Worm (Caenorhabditis elegans): ENCODE measurements around the gene ucp-4.

The ucp-4 gene

DNA sequence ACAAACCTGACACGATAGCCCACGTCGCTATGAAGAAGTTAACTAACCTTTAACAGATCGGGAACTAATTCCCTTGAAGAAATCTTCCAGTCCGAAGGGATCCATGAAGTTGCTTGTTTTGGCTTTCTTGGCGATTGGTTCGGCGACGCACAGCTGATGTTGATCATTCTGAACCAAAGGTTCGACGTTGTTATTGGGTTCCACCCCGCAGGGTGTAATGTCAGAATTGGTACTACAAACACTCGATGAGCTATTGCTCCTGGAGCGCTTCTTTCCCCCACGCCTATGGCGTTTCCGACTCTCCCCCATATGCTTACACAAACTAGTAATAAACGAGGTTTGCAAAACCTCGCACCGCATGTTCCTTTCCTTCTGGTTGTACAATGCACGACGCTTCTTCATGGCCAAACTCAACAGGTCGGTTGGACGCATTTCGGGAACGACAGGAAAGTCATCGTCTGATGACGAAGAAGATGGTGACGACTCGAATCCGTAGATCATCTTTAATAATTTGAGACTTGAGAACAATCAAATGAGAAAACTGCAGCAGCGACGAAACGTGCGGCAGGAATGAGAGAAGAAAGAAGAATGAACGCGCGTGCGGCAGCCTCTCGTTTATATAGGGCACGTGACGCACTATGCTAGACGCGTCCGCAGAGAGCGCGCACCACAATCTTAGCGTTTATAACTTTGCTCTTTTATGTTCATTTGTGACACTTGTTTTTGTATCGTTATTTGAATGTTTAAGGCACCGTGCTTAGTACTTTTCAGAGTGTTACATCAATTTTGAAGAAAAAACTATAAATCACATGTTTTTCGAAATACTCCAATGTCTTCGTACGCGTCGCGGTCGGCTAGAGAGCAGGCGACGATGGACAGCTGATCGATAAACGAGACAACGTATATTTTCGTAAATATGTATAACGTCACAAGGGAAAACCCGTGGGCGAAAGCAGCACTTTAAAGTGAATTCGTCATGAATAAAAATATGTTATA is 9.8 kb downstream of the ucp-4 start, which contains the start of gene tos-1 (continued):
- TF ChIP-seq B0336.3 (GFP tag; IDR thresholded peaks at IDR 0.05): peak; percentile 91
- peak; percentile 84 for TF ChIP-seq ztf-18 (tag; optimal IDR thresholded peaks at IDR 0.05)
- TF ChIP-seq egrh-3 (GFP tag; IDR thresholded peaks at IDR 0.05): peak; percentile 53; the same call in 1 of the 2 replicates
- peak; percentile 98 for TF ChIP-seq pbrm-1 (GFP tag; IDR thresholded peaks at IDR 0.05)
- TF ChIP-seq hrde-1 (tag; optimal IDR thresholded peaks at IDR 0.05; ENCODE audit: borderline replicate concordance): no peak
- no peak for TF ChIP-seq rpc-1 (optimal IDR thresholded peaks at IDR 0.05)
- no peak for TF ChIP-seq rpc-1 (tag; optimal IDR thresholded peaks at IDR 0.05)
- TF ChIP-seq tbx-9 (tag; optimal IDR thresholded peaks at IDR 0.05; ENCODE audit: borderline replicate concordance): no peak
- TF ChIP-seq ztf-3 (GFP tag; optimal IDR thresholded peaks at IDR 0.05): peak; percentile 86
- no peak for TF ChIP-seq ceh-40 (GFP tag; IDR thresholded peaks at IDR 0.05)
- TF ChIP-seq gei-17 (GFP tag; optimal IDR thresholded peaks at IDR 0.05): peak; percentile 89

- TF ChIP-seq unc-62 (GFP tag; optimal IDR thresholded peaks at IDR 0.05): no peak
- TF ChIP-seq F49E8.2 (tag; optimal IDR thresholded peaks at IDR 0.05; ENCODE audit: insufficient read depth): no peak
- peak in 1 of 3 experiments; percentile 85 for TF ChIP-seq lin-35 (GFP tag; optimal IDR thresholded peaks at IDR 0.05)
- no peak for TF ChIP-seq dpff-1 (tag; optimal IDR thresholded peaks at IDR 0.05)
- no peak for TF ChIP-seq mes-4 (tag; optimal IDR thresholded peaks at IDR 0.05)
- TF ChIP-seq lin-54 (GFP tag; optimal IDR thresholded peaks at IDR 0.05): peak; percentile 87
- no peak for TF ChIP-seq unc-130 (GFP tag; optimal IDR thresholded peaks at IDR 0.05)
- TF ChIP-seq F10E7.11 (tag; optimal IDR thresholded peaks at IDR 0.05): no peak
- no peak for TF ChIP-seq ceh-79 (tag; optimal IDR thresholded peaks at IDR 0.05)
- no peak for TF ChIP-seq egl-44 (GFP tag; IDR thresholded peaks at IDR 0.05)
- no peak for TF ChIP-seq nhr-27 (tag; optimal IDR thresholded peaks at IDR 0.05)
- peak; percentile 36 for TF ChIP-seq him-1 (tag; optimal IDR thresholded peaks at IDR 0.05)
- no peak for TF ChIP-seq Y95B8A.8 (GFP tag; IDR thresholded peaks at IDR 0.05)
- no peak for TF ChIP-seq ztf-28 (GFP tag; IDR thresholded peaks at IDR 0.05)
- no peak for TF ChIP-seq repo-1 (tag; optimal IDR thresholded peaks at IDR 0.05)
- TF ChIP-seq Y79H2A.3 (GFP tag; conservative IDR thresholded peaks at IDR 0.05): no peak
- TF ChIP-seq egrh-3 (GFP tag; IDR thresholded peaks at IDR 0.05): no peak
- no peak for TF ChIP-seq Y56A3A.18 (GFP tag; IDR thresholded peaks at IDR 0.05)
- TF ChIP-seq ztf-18 (tag; optimal IDR thresholded peaks at IDR 0.05): no peak
- TF ChIP-seq nhr-179 (tag; optimal IDR thresholded peaks at IDR 0.05): no peak
- TF ChIP-seq ZK185.1 (tag; optimal IDR thresholded peaks at IDR 0.05; ENCODE audit: poor library complexity, severe bottlenecking): no peak
- TF ChIP-seq hsf-1 (GFP tag; IDR thresholded peaks at IDR 0.05): no peak
- peak; percentile 93 for TF ChIP-seq attf-3 (GFP tag; conservative IDR thresholded peaks at IDR 0.05)
- no peak for TF ChIP-seq sdz-38 (tag; optimal IDR thresholded peaks at IDR 0.05)
- no peak for TF ChIP-seq nhr-90 (tag; optimal IDR thresholded peaks at IDR 0.05)
- no peak for TF ChIP-seq somi-1 (GFP tag; optimal IDR thresholded peaks at IDR 0.05)
- TF ChIP-seq hrde-1 (tag; optimal IDR thresholded peaks at IDR 0.05; ENCODE audit: borderline replicate concordance): no peak
- no peak for TF ChIP-seq ztf-3 (GFP tag; optimal IDR thresholded peaks at IDR 0.05)
- TF ChIP-seq ets-4 (GFP tag; optimal IDR thresholded peaks at IDR 0.05): no peak
- no peak for TF ChIP-seq snpc-1.1 (tag; optimal IDR thresholded peaks at IDR 0.05; ENCODE audit: insufficient read depth)
- TF ChIP-seq lir-1 (GFP tag; conservative IDR thresholded peaks at IDR 0.05): no peak
- TF ChIP-seq hlh-26 (GFP tag; conservative IDR thresholded peaks at IDR 0.05): no peak
- no peak for TF ChIP-seq T26A5.8 (tag; optimal IDR thresholded peaks at IDR 0.05)
- peak; percentile 26 for TF ChIP-seq dpl-1 (GFP tag; optimal IDR thresholded peaks at IDR 0.05)
- no peak for TF ChIP-seq F52B5.7 (tag; optimal IDR thresholded peaks at IDR 0.05)
- TF ChIP-seq mcd-1 (GFP tag; IDR thresholded peaks at IDR 0.05): no peak
- TF ChIP-seq tbp1 (GFP tag; optimal IDR thresholded peaks at IDR 0.05): no peak
- no peak for TF ChIP-seq egl-18 (GFP tag; IDR thresholded peaks at IDR 0.05)
These were observed 12.7 kb downstream of the ucp-4 start, which contains the start of the genes K07B1.7 and try-5 for ce11 chrV:9346804-9347203. K07B1.7 (minus strand) TSS chrV:9346962. try-5 (plus strand) TSS chrV:9347044.

Measured in whole organism, young adult.